Fruit fly (Drosophila melanogaster): ENCODE results near the gene Diap1.

Diap1 gene

DNA sequence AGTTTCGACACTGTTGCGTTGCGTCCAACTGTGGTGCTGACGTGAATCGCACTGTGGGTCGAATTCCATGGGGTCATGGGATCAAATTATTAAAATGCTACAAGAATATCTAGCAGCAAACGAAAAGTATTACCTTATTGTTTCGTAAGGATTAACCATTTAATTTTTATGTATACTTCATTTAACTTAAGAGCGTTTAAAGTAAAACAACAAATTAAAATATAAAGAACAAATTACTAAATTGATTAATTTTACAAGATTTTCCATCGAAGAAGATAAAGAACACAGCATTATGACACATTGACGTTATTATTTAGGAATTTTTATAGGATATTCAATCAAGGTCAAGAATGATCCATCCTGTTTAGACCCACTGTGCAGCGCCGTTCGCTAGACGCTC, 3.3 kb upstream of the Diap1 start (continued):
- TF ChIP-seq acj6 (GFP tag; optimal IDR thresholded peaks at IDR 0.05), result peak; percentile 25
- peak; percentile 9 for TF ChIP-seq CG4318 (GFP tag; optimal IDR thresholded peaks at IDR 0.05)
- peak; percentile 40 for TF ChIP-seq OdsH (GFP tag; optimal IDR thresholded peaks at IDR 0.05)
- peak; percentile 42 for TF ChIP-seq CG6276 (GFP tag; optimal IDR thresholded peaks at IDR 0.05)
- peak; percentile 11 for TF ChIP-seq Met (GFP tag; optimal IDR thresholded peaks at IDR 0.05)
- no peak for TF ChIP-seq salr (GFP tag; optimal IDR thresholded peaks at IDR 0.05)
- TF ChIP-seq fkh (GFP tag; optimal IDR thresholded peaks at IDR 0.05), result no peak

DNA sequence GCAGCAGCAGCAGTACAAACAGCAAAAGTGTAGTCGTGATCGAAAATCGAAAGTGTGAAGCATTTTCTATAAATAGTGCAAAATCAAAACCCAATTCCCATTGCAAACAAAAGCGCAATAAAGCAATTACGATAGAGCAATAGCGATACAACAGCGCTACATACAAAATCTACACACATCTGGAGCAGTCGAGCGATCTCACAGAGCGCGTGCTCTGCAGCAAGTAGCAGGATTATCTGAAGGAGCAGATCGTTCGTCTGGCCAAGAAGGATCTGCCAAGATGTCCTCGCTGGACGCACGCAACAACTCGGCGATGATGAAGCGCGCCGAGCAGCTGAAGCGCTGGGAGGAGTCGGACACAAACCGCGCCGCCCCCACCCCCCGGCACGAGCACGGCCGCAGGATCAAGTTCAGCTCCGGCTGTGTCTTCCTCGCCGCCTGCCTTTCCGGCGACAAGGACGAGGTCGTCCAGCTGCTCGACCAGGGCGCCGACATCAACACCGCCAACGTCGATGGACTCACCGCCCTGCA, 2.3 kb upstream of the Diap1 start:
- TF ChIP-seq spab (GFP tag; optimal IDR thresholded peaks at IDR 0.05) (no peak), fd85E (GFP tag; optimal IDR thresholded peaks at IDR 0.05) (no peak), CG11294 (GFP tag; IDR thresholded peaks at IDR 0.05) (no peak)

DNA sequence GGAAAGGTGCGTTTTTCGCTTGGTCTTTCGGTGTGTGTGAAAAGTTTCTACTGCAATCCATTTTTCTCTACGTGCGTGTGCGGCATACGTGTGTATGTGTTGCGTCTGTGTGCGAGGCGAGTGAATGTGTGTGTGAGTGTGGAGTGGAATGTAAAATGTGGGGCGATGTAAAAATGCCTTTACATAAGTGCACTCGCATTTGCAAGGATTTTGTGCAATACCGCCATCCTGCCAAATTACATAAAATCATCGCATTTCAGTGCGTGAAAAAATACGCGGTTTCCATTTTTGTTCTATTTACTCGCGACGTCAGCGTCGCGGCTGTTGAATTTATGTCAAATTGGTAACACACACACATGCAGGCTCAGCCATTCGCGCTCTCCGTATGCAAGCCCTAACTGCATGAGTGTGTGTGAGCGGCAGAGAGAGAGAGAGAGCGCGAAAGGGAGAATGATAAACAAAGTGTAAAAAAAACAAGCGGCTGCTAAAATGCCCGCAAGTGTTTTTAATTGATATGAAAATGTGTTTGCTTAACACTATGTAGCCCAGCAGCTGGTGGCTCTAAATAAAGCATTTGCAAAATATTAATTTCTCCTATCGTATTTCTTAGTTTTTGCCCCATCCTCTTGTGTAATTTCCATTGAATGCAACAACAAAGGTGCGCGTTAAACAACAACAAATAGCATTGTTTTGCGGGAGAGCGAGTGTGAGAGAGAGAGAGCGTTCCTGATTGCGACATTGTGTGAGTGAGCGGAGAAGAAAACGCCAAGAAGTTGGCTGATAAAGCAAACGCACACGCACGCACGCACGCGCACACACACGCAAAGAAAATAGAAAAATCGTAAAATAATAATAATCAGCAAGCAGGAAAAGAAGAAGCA, 1.6 kb upstream of the Diap1 start:
- TF ChIP-seq Gug (GFP tag; IDR thresholded peaks at IDR 0.05), result no peak
- peak; percentile 63 for TF ChIP-seq vri (GFP tag; optimal IDR thresholded peaks at IDR 0.05)
- TF ChIP-seq Sox102F (GFP tag; optimal IDR thresholded peaks at IDR 0.05), result peak; percentile 27
- peak; percentile 2 for TF ChIP-seq CG6276 (GFP tag; optimal IDR thresholded peaks at IDR 0.05)
- TF ChIP-seq spab (GFP tag; optimal IDR thresholded peaks at IDR 0.05), result peak; percentile 31
- peak; percentile 18 for TF ChIP-seq fd85E (GFP tag; optimal IDR thresholded peaks at IDR 0.05)
- peak; percentile 18 for TF ChIP-seq CG6808 (GFP tag; optimal IDR thresholded peaks at IDR 0.05)
- TF ChIP-seq CG7368 (GFP tag; optimal IDR thresholded peaks at IDR 0.05), result no peak
- TF ChIP-seq CG10669 (GFP tag; optimal IDR thresholded peaks at IDR 0.05), result no peak
- no peak for TF ChIP-seq CG10631 (GFP tag; optimal IDR thresholded peaks at IDR 0.05)
- TF ChIP-seq CG9139 (GFP tag; optimal IDR thresholded peaks at IDR 0.05), result peak; percentile 9
- TF ChIP-seq Sox14 (GFP tag; optimal IDR thresholded peaks at IDR 0.05), result peak; percentile 48
- peak; percentile 91 for TF ChIP-seq fkh (GFP tag; optimal IDR thresholded peaks at IDR 0.05)
- 0 out of 3 replicates have a peak, but pooled peaks have one; percentile 3 for TF ChIP-seq eg (GFP tag; IDR thresholded peaks at IDR 0.05)
- peak; percentile 60; the same call in 2 of the 3 replicates for TF ChIP-seq CG6163 (GFP tag; IDR thresholded peaks at IDR 0.05)
- no peak for TF ChIP-seq OdsH (GFP tag; optimal IDR thresholded peaks at IDR 0.05)
- TF ChIP-seq Lpt (GFP tag; optimal IDR thresholded peaks at IDR 0.05), result no peak
- TF ChIP-seq Ets96B (tag; optimal IDR thresholded peaks at IDR 0.05), result no peak
- peak; percentile 62 for TF ChIP-seq dsx (GFP tag; optimal IDR thresholded peaks at IDR 0.05; ENCODE audit: poor library complexity, severe bottlenecking)
- no peak for TF ChIP-seq dac (GFP tag; optimal IDR thresholded peaks at IDR 0.05)
- peak in 1 of 2 experiments; percentile 56 for TF ChIP-seq salr (GFP tag; optimal IDR thresholded peaks at IDR 0.05)
- peak; percentile 32 for TF ChIP-seq CG32006 (GFP tag; optimal IDR thresholded peaks at IDR 0.05)
- TF ChIP-seq Eip78C (GFP tag), result peak; percentile 28
- TF ChIP-seq CG3919 (GFP tag; optimal IDR thresholded peaks at IDR 0.05), result no peak
- no peak for TF ChIP-seq CG8319 (GFP tag; optimal IDR thresholded peaks at IDR 0.05)
- no peak for TF ChIP-seq CG11294 (GFP tag; IDR thresholded peaks at IDR 0.05)
- TF ChIP-seq Met (GFP tag; optimal IDR thresholded peaks at IDR 0.05), result no peak
- TF ChIP-seq CG3032 (tag; optimal IDR thresholded peaks at IDR 0.05), result no peak
- TF ChIP-seq svp (GFP tag), result no peak
- peak; percentile 23 to 53 for TF ChIP-seq ss (GFP tag; optimal IDR thresholded peaks at IDR 0.05)
- TF ChIP-seq esn (GFP tag; optimal IDR thresholded peaks at IDR 0.05), result no peak
- TF ChIP-seq achi (GFP tag; optimal IDR thresholded peaks at IDR 0.05), result no peak
- no peak for TF ChIP-seq Hr4 (GFP tag; optimal IDR thresholded peaks at IDR 0.05)
- TF ChIP-seq Hr39 (GFP tag; optimal IDR thresholded peaks at IDR 0.05), result no peak
- TF ChIP-seq Eip93F (GFP tag; optimal IDR thresholded peaks at IDR 0.05), result no peak
- no peak for TF ChIP-seq CG6792 (GFP tag; optimal IDR thresholded peaks at IDR 0.05)
- TF ChIP-seq CG4318 (GFP tag; optimal IDR thresholded peaks at IDR 0.05), result no peak
- no peak for TF ChIP-seq Blimp-1 (GFP tag; optimal IDR thresholded peaks at IDR 0.05)
- no peak for TF ChIP-seq fd59A (GFP tag; optimal IDR thresholded peaks at IDR 0.05)
- TF ChIP-seq Ets21C (GFP tag; optimal IDR thresholded peaks at IDR 0.05), result no peak
- TF ChIP-seq CG8119 (GFP tag; IDR thresholded peaks at IDR 0.05), result peak; percentile 42; the same call in 2 of the 3 replicates
- TF ChIP-seq Eip75B (GFP tag; optimal IDR thresholded peaks at IDR 0.05), result no peak
